Worm (Caenorhabditis elegans): ENCODE data around the gene Y49E10.18.

Gene Y49E10.18

DNA sequence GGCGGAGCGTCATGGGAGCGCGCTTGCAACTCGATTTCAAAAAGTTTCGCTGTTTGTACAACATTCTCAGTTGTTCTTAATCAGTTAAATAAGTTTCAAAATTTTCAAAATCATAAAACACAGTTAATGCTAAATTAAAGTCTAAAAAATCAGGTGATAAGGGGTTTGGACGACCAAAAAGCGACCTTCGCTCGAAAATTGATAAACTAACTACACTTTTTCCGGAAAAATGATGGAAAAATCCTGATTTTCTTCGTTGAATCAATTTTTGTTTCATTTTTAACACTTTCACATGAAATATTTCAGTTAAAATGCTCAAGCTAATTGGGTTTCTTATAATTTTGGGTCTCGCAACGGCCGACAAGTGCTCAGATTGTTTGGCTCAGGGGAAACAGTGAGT lies 15.7 kb downstream of the Y49E10.18 start, which contains the start of gene Y49E10.16:
TSS of gene Y49E10.16 (plus strand) at position 301 of the 400 bp plus-strand sequence.
- no peak for TF ChIP-seq ceh-2 (tag; optimal IDR thresholded peaks at IDR 0.05)
- TF ChIP-seq ztf-16 (tag; optimal IDR thresholded peaks at IDR 0.05), result no peak
- no peak for TF ChIP-seq nhr-11 (tag; optimal IDR thresholded peaks at IDR 0.05)
- no peak for TF ChIP-seq ref-2 (tag; optimal IDR thresholded peaks at IDR 0.05)
- TF ChIP-seq lim-6 (tag; optimal IDR thresholded peaks at IDR 0.05), result no peak
- no peak for TF ChIP-seq odd-2 (tag; optimal IDR thresholded peaks at IDR 0.05)
- no peak for TF ChIP-seq che-1 (tag; optimal IDR thresholded peaks at IDR 0.05)
- TF ChIP-seq sox-2 (GFP tag; IDR thresholded peaks at IDR 0.05), result no peak
- TF ChIP-seq pat-9 (tag; optimal IDR thresholded peaks at IDR 0.05), result no peak
- TF ChIP-seq ceh-19 (GFP tag; optimal IDR thresholded peaks at IDR 0.05), result no peak
- no peak for TF ChIP-seq unc-86 (tag; optimal IDR thresholded peaks at IDR 0.05)
- TF ChIP-seq tbx-2 (tag; optimal IDR thresholded peaks at IDR 0.05), result no peak

ce11 chrIII:12429579-12430084 lies 16.3 kb downstream of the Y49E10.18 start, which contains the start of gene snr-6:
snr-6 (minus strand) TSS chrIII:12429629.
- no peak for TF ChIP-seq zip-5 (tag; optimal IDR thresholded peaks at IDR 0.05)
- no peak for TF ChIP-seq hlh-8 (tag; optimal IDR thresholded peaks at IDR 0.05)
- TF ChIP-seq syd-9 (tag; optimal IDR thresholded peaks at IDR 0.05), result no peak
- peak; percentile 24 for TF ChIP-seq ceh-31 (tag; optimal IDR thresholded peaks at IDR 0.05)
- TF ChIP-seq ceh-9 (tag; optimal IDR thresholded peaks at IDR 0.05), result no peak
- TF ChIP-seq npax-4 (tag; optimal IDR thresholded peaks at IDR 0.05), result no peak
- no peak for TF ChIP-seq Y22D7AL.16 (tag; optimal IDR thresholded peaks at IDR 0.05)
- no peak for TF ChIP-seq F13H6.1 (tag; optimal IDR thresholded peaks at IDR 0.05)
- TF ChIP-seq ref-2 (tag; optimal IDR thresholded peaks at IDR 0.05), result no peak
- TF ChIP-seq pros-1 (tag; optimal IDR thresholded peaks at IDR 0.05), result no peak
- peak; percentile 55 for TF ChIP-seq pax-1 (tag; optimal IDR thresholded peaks at IDR 0.05)
- TF ChIP-seq pat-9 (tag; optimal IDR thresholded peaks at IDR 0.05), result no peak
- peak; percentile 41 for TF ChIP-seq tbx-2 (tag; optimal IDR thresholded peaks at IDR 0.05)
- no peak for TF ChIP-seq unc-3 (GFP tag; conservative IDR thresholded peaks at IDR 0.05)
- TF ChIP-seq unc-3 (tag; optimal IDR thresholded peaks at IDR 0.05), result no peak
- peak; percentile 84 for TF ChIP-seq nfya-1 (tag; optimal IDR thresholded peaks at IDR 0.05)
- TF ChIP-seq ama-1 (optimal IDR thresholded peaks at IDR 0.05), result no peak
- no peak for TF ChIP-seq ceh-22 (tag; optimal IDR thresholded peaks at IDR 0.05)
- TF ChIP-seq eyg-1 (tag; optimal IDR thresholded peaks at IDR 0.05), result no peak
- no peak for TF ChIP-seq madf-2 (tag; optimal IDR thresholded peaks at IDR 0.05)
- TF ChIP-seq dve-1 (tag; optimal IDR thresholded peaks at IDR 0.05), result no peak
- no peak for TF ChIP-seq ceh-45 (GFP tag; IDR thresholded peaks at IDR 0.05)
- no peak for TF ChIP-seq hlh-13 (GFP tag; optimal IDR thresholded peaks at IDR 0.05)
- no peak for TF ChIP-seq dmd-4 (tag; optimal IDR thresholded peaks at IDR 0.05; ENCODE audit: borderline replicate concordance)
- no peak for TF ChIP-seq hlh-30 (tag; optimal IDR thresholded peaks at IDR 0.05; ENCODE audit: insufficient read depth)
- TF ChIP-seq C08G9.2 (tag; optimal IDR thresholded peaks at IDR 0.05), result no peak
- no peak for TF ChIP-seq unc-86 (tag; optimal IDR thresholded peaks at IDR 0.05)
- peak; percentile 17 for TF ChIP-seq elt-2 (tag; optimal IDR thresholded peaks at IDR 0.05)
- TF ChIP-seq nhr-232 (tag; optimal IDR thresholded peaks at IDR 0.05), result no peak
- no peak for TF ChIP-seq K09A11.1 (tag; optimal IDR thresholded peaks at IDR 0.05; ENCODE audit: insufficient read depth)
- peak; percentile 18 for TF ChIP-seq ceh-14 (tag; optimal IDR thresholded peaks at IDR 0.05)
- peak; percentile 2 for TF ChIP-seq ets-4 (tag; optimal IDR thresholded peaks at IDR 0.05)
- TF ChIP-seq rnt-1 (tag; optimal IDR thresholded peaks at IDR 0.05), result no peak
- TF ChIP-seq pqm-1 (tag; optimal IDR thresholded peaks at IDR 0.05), result peak; percentile 16
- TF ChIP-seq tbx-7 (tag; optimal IDR thresholded peaks at IDR 0.05), result no peak
- TF ChIP-seq pag-3 (tag; optimal IDR thresholded peaks at IDR 0.05; ENCODE audit: borderline replicate concordance), result no peak
- TF ChIP-seq ceh-34 (tag; optimal IDR thresholded peaks at IDR 0.05), result no peak
- no peak for TF ChIP-seq hlh-6 (tag; optimal IDR thresholded peaks at IDR 0.05)
- TF ChIP-seq nhr-11 (tag; optimal IDR thresholded peaks at IDR 0.05), result no peak
- TF ChIP-seq ceh-2 (tag; optimal IDR thresholded peaks at IDR 0.05), result peak; percentile 7
- no peak for TF ChIP-seq ahr-1 (tag; optimal IDR thresholded peaks at IDR 0.05)
- no peak for TF ChIP-seq pha-2 (tag; optimal IDR thresholded peaks at IDR 0.05)
- TF ChIP-seq hlh-15 (tag; optimal IDR thresholded peaks at IDR 0.05), result no peak
- no peak for TF ChIP-seq lim-6 (tag; optimal IDR thresholded peaks at IDR 0.05)
- no peak for TF ChIP-seq elt-4 (tag; optimal IDR thresholded peaks at IDR 0.05)
- no peak for TF ChIP-seq ceh-18 (tag; optimal IDR thresholded peaks at IDR 0.05)
